Fruit fly (Drosophila melanogaster): ENCODE results near the gene CG32295.

CG32295 gene

DNA sequence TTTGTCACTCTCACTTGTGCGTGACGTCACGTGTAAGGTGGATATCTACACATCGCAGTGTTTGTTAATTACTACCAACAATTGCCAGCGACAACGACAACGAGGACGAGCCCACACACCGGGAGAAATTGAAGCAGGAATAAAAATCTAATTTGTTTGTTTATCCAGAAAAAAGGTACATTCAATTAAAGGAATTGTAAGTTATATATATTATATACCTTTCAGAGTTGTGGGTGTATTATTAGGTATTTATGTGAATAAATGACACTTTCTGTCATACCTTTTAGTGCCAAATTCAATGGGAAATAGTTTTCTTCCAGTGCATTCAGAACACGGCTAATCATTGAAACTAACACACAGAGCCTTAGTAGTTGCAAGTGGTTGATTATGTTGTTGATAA, 11.6 kb downstream of the CG32295 start:
- TF ChIP-seq h (GFP tag; optimal IDR thresholded peaks at IDR 0.05): no peak
- TF ChIP-seq dsf (GFP tag; optimal IDR thresholded peaks at IDR 0.05; ENCODE audit: borderline replicate concordance): no peak
- no peak for TF ChIP-seq fru (GFP tag; optimal IDR thresholded peaks at IDR 0.05)
- no peak for TF ChIP-seq Hnf4 (GFP tag; optimal IDR thresholded peaks at IDR 0.05)
- no peak for TF ChIP-seq Hr83 (GFP tag; optimal IDR thresholded peaks at IDR 0.05; ENCODE audit: poor library complexity, severe bottlenecking)

DNA sequence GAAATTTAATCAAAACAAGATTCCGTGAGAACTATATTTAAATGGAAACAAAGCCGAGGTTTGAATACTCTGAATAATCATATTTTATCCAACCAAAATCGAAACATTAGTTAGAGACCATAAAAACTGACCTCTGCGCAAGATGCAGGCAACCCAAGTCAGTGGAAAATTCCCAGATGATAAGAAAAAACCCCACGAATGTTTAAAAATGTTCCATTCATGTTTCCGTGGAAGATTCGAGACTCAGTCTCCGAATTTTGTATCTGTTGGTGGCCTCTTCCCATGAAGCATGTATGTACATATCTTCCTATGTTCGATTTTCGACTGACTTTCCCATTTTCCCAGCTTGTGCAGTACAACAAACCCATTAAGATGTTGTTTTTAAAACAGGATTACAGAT, 22.0 kb downstream of the CG32295 start:
- TF ChIP-seq woc (GFP tag; optimal IDR thresholded peaks at IDR 0.05): no peak
- TF ChIP-seq HLH106 (tag; optimal IDR thresholded peaks at IDR 0.05): no peak
- no peak for TF ChIP-seq CrebA (GFP tag; optimal IDR thresholded peaks at IDR 0.05; ENCODE audit: borderline replicate concordance)
- no peak for TF ChIP-seq GATAd (GFP tag; optimal IDR thresholded peaks at IDR 0.05)
- TF ChIP-seq rgr (GFP tag; optimal IDR thresholded peaks at IDR 0.05): no peak
- no peak for TF ChIP-seq Rel (GFP tag; optimal IDR thresholded peaks at IDR 0.05)
- TF ChIP-seq Rel (tag; optimal IDR thresholded peaks at IDR 0.05): peak; percentile 78

DNA sequence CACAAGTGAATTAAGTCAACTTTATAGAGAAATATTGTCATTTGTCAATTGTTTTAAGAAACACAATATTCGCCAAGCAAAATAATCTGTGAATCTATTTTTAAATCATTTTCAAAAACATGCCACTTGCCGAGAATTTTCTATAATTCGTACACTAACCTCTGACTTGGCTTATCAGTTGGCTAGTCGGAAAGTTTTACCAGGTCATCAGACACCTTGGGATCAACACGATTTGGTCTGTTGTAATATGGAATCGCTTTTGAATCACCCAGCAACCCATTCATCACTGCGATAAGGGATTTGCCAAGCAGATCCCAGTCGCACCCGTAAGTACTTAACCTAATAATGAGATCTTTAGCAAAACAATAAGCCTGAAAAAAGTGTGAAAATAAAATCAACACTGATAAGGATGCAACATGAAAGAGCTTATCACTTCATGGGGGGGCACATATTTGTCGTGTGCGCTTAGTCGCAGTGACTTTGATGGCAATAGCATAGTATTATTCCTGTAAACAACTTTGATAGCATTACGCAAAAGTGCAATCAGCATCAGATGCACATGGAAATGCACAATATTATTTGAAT, 22.6 kb downstream of the CG32295 start:
- TF ChIP-seq Sp1 (GFP tag; optimal IDR thresholded peaks at IDR 0.05) (no peak), Myc (optimal IDR thresholded peaks at IDR 0.05) (no peak), fru (GFP tag; optimal IDR thresholded peaks at IDR 0.05) (no peak), CG9705 (GFP tag; optimal IDR thresholded peaks at IDR 0.05) (no peak), psq (GFP tag; optimal IDR thresholded peaks at IDR 0.05) (no peak), brk (GFP tag; optimal IDR thresholded peaks at IDR 0.05) (no peak), pan (optimal IDR thresholded peaks at IDR 0.05) (no peak), Vsx2 (GFP tag; optimal IDR thresholded peaks at IDR 0.05; ENCODE audit: partially characterized antibody) (no peak), GATAd (GFP tag; optimal IDR thresholded peaks at IDR 0.05) (no peak), CG32264 (GFP tag; optimal IDR thresholded peaks at IDR 0.05) (no peak), h (GFP tag; optimal IDR thresholded peaks at IDR 0.05) (no peak), CrebA (GFP tag; optimal IDR thresholded peaks at IDR 0.05; ENCODE audit: borderline replicate concordance) (no peak), HLH106 (tag; optimal IDR thresholded peaks at IDR 0.05) (no peak), Hnf4 (GFP tag; optimal IDR thresholded peaks at IDR 0.05) (no peak), OdsH (GFP tag; optimal IDR thresholded peaks at IDR 0.05) (no peak)

DNA sequence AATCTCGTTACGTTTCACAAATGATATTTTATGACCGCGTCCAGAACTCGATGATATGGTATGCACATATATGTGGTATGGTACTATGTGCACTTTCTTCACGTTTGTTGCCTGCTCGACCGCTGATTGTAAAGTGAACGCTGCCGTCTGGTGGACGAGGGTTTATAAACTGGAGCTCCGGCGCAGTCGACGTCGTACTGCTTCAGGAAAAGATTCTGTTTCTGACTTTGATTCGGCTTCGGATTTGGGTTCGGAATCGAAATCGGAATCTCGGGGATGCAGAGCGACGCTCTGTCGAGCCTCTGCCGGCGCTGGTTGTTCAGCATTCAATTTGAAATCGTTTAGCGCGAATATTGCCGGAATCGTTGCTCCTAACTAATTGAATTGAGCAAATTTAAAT, 23.3 kb downstream of the CG32295 start, which contains the start of gene CG16758:
Gene CG16758 (minus strand): TSS at position 142 of the 400 bp plus-strand sequence.
- TF ChIP-seq GATAd (GFP tag; optimal IDR thresholded peaks at IDR 0.05) (no peak), CG9705 (GFP tag; optimal IDR thresholded peaks at IDR 0.05) (no peak), Rel (GFP tag; optimal IDR thresholded peaks at IDR 0.05) (no peak), Rel (tag; optimal IDR thresholded peaks at IDR 0.05) (peak; percentile 17), Sp1 (GFP tag; optimal IDR thresholded peaks at IDR 0.05) (no peak), OdsH (GFP tag; optimal IDR thresholded peaks at IDR 0.05) (no peak), CrebA (GFP tag; optimal IDR thresholded peaks at IDR 0.05; ENCODE audit: borderline replicate concordance) (no peak), psq (GFP tag; optimal IDR thresholded peaks at IDR 0.05) (no peak), ey (GFP tag; optimal IDR thresholded peaks at IDR 0.05) (no peak)

dm6 chr3L:2501764-2502163, 25.0 kb downstream of the CG32295 start:
- TF ChIP-seq dl (GFP tag; optimal IDR thresholded peaks at IDR 0.05; ENCODE audit: insufficient read depth in 1 of 2, partially characterized antibody in 2 of 2): no peak
- TF ChIP-seq foxo (GFP tag; optimal IDR thresholded peaks at IDR 0.05): peak in 1 of 2 experiments; percentile 54
- TF ChIP-seq ey (GFP tag; optimal IDR thresholded peaks at IDR 0.05): peak; percentile 48
- peak; percentile 32 for TF ChIP-seq sv (GFP tag; optimal IDR thresholded peaks at IDR 0.05)
- TF ChIP-seq Hnf4 (GFP tag; optimal IDR thresholded peaks at IDR 0.05): peak; percentile 21
- peak; percentile 48 for TF ChIP-seq psq (GFP tag; optimal IDR thresholded peaks at IDR 0.05)
- peak; percentile 36 for TF ChIP-seq fru (GFP tag; optimal IDR thresholded peaks at IDR 0.05)
- peak; percentile 60 for TF ChIP-seq rgr (GFP tag; optimal IDR thresholded peaks at IDR 0.05)
- TF ChIP-seq HLH106 (tag; optimal IDR thresholded peaks at IDR 0.05): peak; percentile 12
- TF ChIP-seq OdsH (GFP tag; optimal IDR thresholded peaks at IDR 0.05): peak; percentile 58
- peak; percentile 14 for TF ChIP-seq sage (GFP tag; optimal IDR thresholded peaks at IDR 0.05)
- peak; percentile 32 for TF ChIP-seq brk (GFP tag; optimal IDR thresholded peaks at IDR 0.05)
- no peak for TF ChIP-seq Mio (GFP tag; optimal IDR thresholded peaks at IDR 0.05)
- TF ChIP-seq br (GFP tag; optimal IDR thresholded peaks at IDR 0.05): peak; percentile 58
- TF ChIP-seq Hr83 (GFP tag; optimal IDR thresholded peaks at IDR 0.05; ENCODE audit: poor library complexity, severe bottlenecking): no peak
- peak; percentile 60 for TF ChIP-seq h (GFP tag; optimal IDR thresholded peaks at IDR 0.05)

Data from whole organism, wandering third instar larva.